Worm (Caenorhabditis elegans) whole organism, L1 larva: ENCODE results near the gene ZK353.3.

Experiments
- C34B4.2 ChIP-seq: sonication (generic microtip); optimal IDR thresholded peaks from 2 replicates; lab custom pipeline; 2017; ENCODE audit warnings: mild to moderate bottlenecking, missing genetic modification characterization, missing compliant biosample characterization
- F16B12.6 ChIP-seq: fragments of 150-350 bp; optimal IDR thresholded peaks from 2 replicates; lab custom pipeline; 2014; ENCODE audit warnings: missing biosample characterization, missing genetic modification characterization
- Y116A8C.19 ChIP-seq: sonication (generic microtip); optimal IDR thresholded peaks from 2 replicates; lab custom pipeline; 2016; ENCODE audit warnings: missing compliant biosample characterization, missing genetic modification characterization, borderline replicate concordance
- alr-1 ChIP-seq: fragments of 200-800 bp; sonication (Bioruptor generic); optimal IDR thresholded peaks from 2 replicates; lab custom pipeline; 2018; ENCODE audit warnings: borderline replicate concordance, mild to moderate bottlenecking, missing genetic modification characterization, missing compliant biosample characterization
- aly-2 ChIP-seq: fragments of 150-350 bp; optimal IDR thresholded peaks from 2 replicates; lab custom pipeline; 2014; ENCODE audit warnings: missing biosample characterization, missing genetic modification characterization
- blmp-1 ChIP-seq: fragments of 150-350 bp; optimal IDR thresholded peaks from 2 replicates; lab custom pipeline; 2014; ENCODE audit warnings: missing biosample characterization, missing genetic modification characterization
- ceh-63 ChIP-seq: fragments of 200-800 bp; sonication (Bioruptor generic); optimal IDR thresholded peaks from 2 replicates; lab custom pipeline; 2018; ENCODE audit warnings: mild to moderate bottlenecking, missing genetic modification characterization, missing compliant biosample characterization
- ceh-8 ChIP-seq: fragments of 200-800 bp; sonication (Bioruptor generic); optimal IDR thresholded peaks from 2 replicates; lab custom pipeline; 2018; ENCODE audit warnings: mild to moderate bottlenecking, missing genetic modification characterization, moderate library complexity, missing compliant biosample characterization
- ceh-82 ChIP-seq, 3 experiments: fragments of 150-350 bp in 1 of 3; sonication (generic microtip) in 2 of 3; optimal IDR thresholded peaks; 2 replicates each; lab custom pipeline; 2014 to 2017; ENCODE audit warnings: missing biosample characterization in 3 of 3, missing genetic modification characterization in 3 of 3
- dpl-1 ChIP-seq, 3 experiments: fragments of 150-350 bp in 2 of 3; sonication (generic microtip) in 1 of 3; optimal IDR thresholded peaks; 2 replicates each; lab custom pipeline; 2014 to 2017; ENCODE audit warnings: missing biosample characterization in 3 of 3, missing genetic modification characterization in 3 of 3, missing genetic modification reagents in 3 of 3
- egl-13 ChIP-seq: sonication (generic microtip); optimal IDR thresholded peaks from 2 replicates; lab custom pipeline; 2016; ENCODE audit warnings: missing genotype, missing genetic modification reagents, missing genetic modification characterization, missing compliant biosample characterization
- elt-2 ChIP-seq: sonication (generic microtip); optimal IDR thresholded peaks from 2 replicates; lab custom pipeline; 2016; ENCODE audit warnings: missing genetic modification characterization, mild to moderate bottlenecking, inconsistent platforms, missing compliant biosample characterization, missing genetic modification reagents
- elt-3 ChIP-seq, 6 experiments: fragments of 150-350 bp in 1 of 6; sonication (generic microtip); optimal IDR thresholded peaks; 2 replicates each; lab custom pipeline; 2017 to 2018; ENCODE audit warnings: missing biosample characterization in 6 of 6, missing genetic modification characterization in 6 of 6, inconsistent platforms in 1 of 6
- ets-5 ChIP-seq: fragments of 200-800 bp; sonication (Bioruptor generic); IDR thresholded peaks from 2 replicates; pipeline ENCODE4 v1.3.6; 2022; ENCODE audit warnings: missing genetic modification characterization, missing compliant biosample characterization
- fkh-4 ChIP-seq: sonication (generic microtip); optimal IDR thresholded peaks from 2 replicates; lab custom pipeline; 2016; ENCODE audit warnings: missing compliant biosample characterization, missing genetic modification characterization, borderline replicate concordance
- fkh-8 ChIP-seq: sonication (generic microtip); optimal IDR thresholded peaks from 2 replicates; lab custom pipeline; 2016; ENCODE audit warnings: mild to moderate bottlenecking, missing genetic modification characterization, missing compliant biosample characterization
- grh-1 ChIP-seq: fragments of 200-800 bp; sonication (Bioruptor generic); IDR thresholded peaks from 2 replicates; pipeline ENCODE4 v1.3.6; 2022; ENCODE audit warnings: missing genetic modification reagents, missing genetic modification characterization, missing compliant biosample characterization
- irx-1 ChIP-seq: sonication (generic microtip); optimal IDR thresholded peaks from 2 replicates; lab custom pipeline; 2016; ENCODE audit warnings: missing genetic modification characterization, missing compliant biosample characterization
- lin-13 ChIP-seq: fragments of 150-350 bp; optimal IDR thresholded peaks from 2 replicates; lab custom pipeline; 2014; ENCODE audit warnings: missing biosample characterization, missing genetic modification reagents, missing genetic modification characterization
- lin-14 ChIP-seq: fragments of 200-800 bp; sonication (Bioruptor generic); optimal IDR thresholded peaks from 2 replicates; lab custom pipeline; 2018; ENCODE audit warnings: mild to moderate bottlenecking, missing genetic modification characterization, moderate library complexity, missing compliant biosample characterization
- lin-35 ChIP-seq, 2 experiments: fragments of 150-350 bp; optimal IDR thresholded peaks; 2 replicates each; lab custom pipeline; 2014; ENCODE audit warnings: missing biosample characterization in 2 of 2, missing genetic modification characterization in 2 of 2, missing genetic modification reagents in 2 of 2
- lin-39 ChIP-seq: fragments of 150-350 bp; optimal IDR thresholded peaks from 2 replicates; lab custom pipeline; 2014; ENCODE audit warnings: missing biosample characterization, missing genetic modification reagents, missing genetic modification characterization
- lir-3 ChIP-seq: sonication (generic microtip); optimal IDR thresholded peaks from 2 replicates; lab custom pipeline; 2016; ENCODE audit warnings: mild to moderate bottlenecking, missing genetic modification characterization, moderate library complexity, missing compliant biosample characterization; ENCODE audit not compliant: poor library complexity
- lsy-2 ChIP-seq, 2 experiments: fragments of 150-350 bp; optimal IDR thresholded peaks; 2 replicates each; lab custom pipeline; 2014; ENCODE audit warnings: missing biosample characterization in 2 of 2, missing genetic modification characterization in 2 of 2
- mdl-1 ChIP-seq, 2 experiments: fragments of 150-350 bp; optimal IDR thresholded peaks; 2 replicates each; lab custom pipeline; 2014 to 2017; ENCODE audit warnings: missing biosample characterization in 2 of 2, missing genetic modification characterization in 2 of 2, inconsistent platforms in 1 of 2
- mep-1 ChIP-seq: fragments of 150-350 bp; optimal IDR thresholded peaks from 2 replicates; lab custom pipeline; 2014; ENCODE audit warnings: missing biosample characterization, missing genetic modification characterization
- nhr-11 ChIP-seq: fragments of 150-350 bp; optimal IDR thresholded peaks from 2 replicates; lab custom pipeline; 2014; ENCODE audit warnings: missing biosample characterization, missing genetic modification characterization
- nhr-19 ChIP-seq: fragments of 200-800 bp; sonication (Bioruptor generic); conservative IDR thresholded peaks from 2 replicates; pipeline ENCODE4 v1.3.6; 2022; ENCODE audit warnings: missing genetic modification characterization, missing compliant biosample characterization
- nhr-20 ChIP-seq: sonication (generic microtip); optimal IDR thresholded peaks from 2 replicates; lab custom pipeline; 2016; ENCODE audit warnings: mild to moderate bottlenecking, missing genetic modification characterization, missing compliant biosample characterization
- nhr-237 ChIP-seq: fragments of 150-350 bp; optimal IDR thresholded peaks from 2 replicates; lab custom pipeline; 2014; ENCODE audit warnings: missing biosample characterization, missing genetic modification characterization
- nhr-28 ChIP-seq: fragments of 150-350 bp; optimal IDR thresholded peaks from 2 replicates; lab custom pipeline; 2014; ENCODE audit warnings: missing biosample characterization, missing genetic modification characterization
- nhr-47 ChIP-seq: sonication (generic microtip); optimal IDR thresholded peaks from 2 replicates; lab custom pipeline; 2016; ENCODE audit warnings: mild to moderate bottlenecking, missing genetic modification characterization, moderate library complexity, missing compliant biosample characterization
- nhr-71 ChIP-seq: sonication (generic microtip); optimal IDR thresholded peaks from 2 replicates; lab custom pipeline; 2016; ENCODE audit warnings: mild to moderate bottlenecking, missing genetic modification characterization, moderate library complexity, missing compliant biosample characterization
- nhr-77 ChIP-seq: fragments of 150-350 bp; optimal IDR thresholded peaks from 2 replicates; lab custom pipeline; 2014; ENCODE audit warnings: missing biosample characterization, missing genetic modification characterization
- nhr-84 ChIP-seq: sonication (generic microtip); optimal IDR thresholded peaks from 2 replicates; lab custom pipeline; 2017; ENCODE audit warnings: missing biosample characterization, missing genetic modification characterization
- nhr-85 ChIP-seq: sonication (generic microtip); peaks from one replicate; lab custom pipeline; 2016; ENCODE audit warnings: missing genetic modification characterization, inconsistent platforms, missing compliant biosample characterization
- nhr-90 ChIP-seq: sonication (generic microtip); optimal IDR thresholded peaks from 2 replicates; lab custom pipeline; 2016; ENCODE audit warnings: mild to moderate bottlenecking, missing genetic modification characterization, missing compliant biosample characterization; ENCODE audit not compliant: poor library complexity
- pax-3 ChIP-seq: fragments of 200-800 bp; sonication (Bioruptor generic); optimal IDR thresholded peaks from 2 replicates; lab custom pipeline; 2018; ENCODE audit warnings: mild to moderate bottlenecking, missing genetic modification characterization, moderate library complexity, missing compliant biosample characterization
- pqm-1 ChIP-seq: sonication (generic microtip); optimal IDR thresholded peaks from 3 replicates; lab custom pipeline; 2017; ENCODE audit warnings: missing biosample characterization, missing genetic modification characterization
- rnt-1 ChIP-seq: sonication (generic microtip); optimal IDR thresholded peaks from 2 replicates; lab custom pipeline; 2016; ENCODE audit warnings: mild to moderate bottlenecking, missing genetic modification characterization, moderate library complexity, missing compliant biosample characterization
- skn-1 ChIP-seq: fragments of 150-350 bp; optimal IDR thresholded peaks from 2 replicates; lab custom pipeline; 2014; ENCODE audit warnings: missing biosample characterization, missing genetic modification characterization
- snpc-4 ChIP-seq: fragments of 150-350 bp; optimal IDR thresholded peaks from 2 replicates; lab custom pipeline; 2014; ENCODE audit warnings: missing biosample characterization, missing genetic modification characterization
- snu-23 ChIP-seq: sonication (generic microtip); optimal IDR thresholded peaks from 2 replicates; lab custom pipeline; 2016; ENCODE audit warnings: missing genetic modification characterization, missing compliant biosample characterization
- sox-4 ChIP-seq: sonication (generic microtip); optimal IDR thresholded peaks from 2 replicates; lab custom pipeline; 2016; ENCODE audit warnings: missing genetic modification characterization, missing compliant biosample characterization
- sptf-1 ChIP-seq: fragments of 150-350 bp; optimal IDR thresholded peaks from 2 replicates; lab custom pipeline; 2014; ENCODE audit warnings: missing biosample characterization, missing genetic modification characterization
- swsn-7 ChIP-seq: sonication (generic microtip); optimal IDR thresholded peaks from 2 replicates; lab custom pipeline; 2016; ENCODE audit warnings: missing genetic modification characterization, missing compliant biosample characterization
- tbx-2 ChIP-seq: sonication (generic microtip); optimal IDR thresholded peaks from 2 replicates; lab custom pipeline; 2016; ENCODE audit warnings: missing genetic modification characterization, missing compliant biosample characterization
- tlp-1 ChIP-seq: fragments of 150-350 bp; optimal IDR thresholded peaks from 2 replicates; lab custom pipeline; 2014; ENCODE audit warnings: missing biosample characterization, missing genetic modification characterization
- unc-62 ChIP-seq: fragments of 150-350 bp; optimal IDR thresholded peaks from 2 replicates; lab custom pipeline; 2014; ENCODE audit warnings: missing biosample characterization, missing genetic modification reagents, missing genetic modification characterization
- unc-86 ChIP-seq: sonication (generic microtip); optimal IDR thresholded peaks from 2 replicates; lab custom pipeline; 2016; ENCODE audit warnings: missing genetic modification characterization, missing compliant biosample characterization
- xbp-1 ChIP-seq: sonication (generic microtip); optimal IDR thresholded peaks from 2 replicates; lab custom pipeline; 2016; ENCODE audit warnings: missing genetic modification characterization, missing compliant biosample characterization
- zip-4 ChIP-seq: fragments of 200-800 bp; sonication (Bioruptor generic); optimal IDR thresholded peaks from 2 replicates; lab custom pipeline; 2018; ENCODE audit warnings: mild to moderate bottlenecking, missing genetic modification characterization, moderate library complexity, missing compliant biosample characterization
- ztf-11 ChIP-seq, 2 experiments: sonication (generic microtip); optimal IDR thresholded peaks; 2 replicates each; lab custom pipeline; 2016 to 2017; ENCODE audit warnings: missing genetic modification characterization in 2 of 2, missing biosample characterization in 1 of 2, missing compliant biosample characterization in 1 of 2

Gene ZK353.3

DNA sequence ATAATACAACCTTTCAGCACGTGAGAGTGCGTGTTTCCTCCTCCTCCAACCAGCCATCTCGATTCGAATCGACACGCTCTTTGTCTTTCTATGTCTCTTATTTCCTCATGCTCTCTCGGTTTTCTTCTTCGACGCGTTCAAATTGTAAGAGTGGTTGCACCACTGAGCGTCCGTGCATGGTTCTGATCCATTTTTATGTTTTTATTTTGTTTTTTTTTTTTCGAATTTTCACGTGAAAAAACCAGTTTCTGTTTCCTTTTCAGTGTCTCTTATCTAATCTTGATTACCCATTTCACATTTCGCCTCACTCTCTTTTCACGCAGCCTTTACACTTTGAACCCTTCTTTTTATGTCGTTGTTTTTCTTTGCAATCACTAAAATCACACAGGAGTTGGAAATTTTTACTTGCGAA lies 24.9 kb upstream of the ZK353.3 start:
- no peak; the same call in 1 of the 2 replicates for TF ChIP-seq nhr-19
- TF ChIP-seq alr-1 (tag; lab: Kevin White, UChicago), result no peak
- no peak for TF ChIP-seq unc-62 (GFP tag; lab: Kevin White, UChicago)
- TF ChIP-seq zip-4 (GFP tag; lab: Kevin White, UChicago), result no peak
- no peak for TF ChIP-seq nhr-11
- TF ChIP-seq F16B12.6, result no peak
- TF ChIP-seq nhr-77, result no peak
- TF ChIP-seq rnt-1, result peak; percentile 4
- peak; percentile 19 to 35 for TF ChIP-seq lin-35 (GFP tag; optimal IDR thresholded peaks at IDR 0.05; lab: Kevin White, UChicago)
- peak; percentile 13 for TF ChIP-seq tbx-2
- no peak for TF ChIP-seq nhr-84 (tag; lab: Kevin White, UChicago)
- TF ChIP-seq lsy-2 (tag; optimal IDR thresholded peaks at IDR 0.05; lab: Kevin White, UChicago), result peak; percentile 7 to 27
- TF ChIP-seq grh-1, result peak; percentile 72
- TF ChIP-seq fkh-8 (tag; lab: Kevin White, UChicago), result no peak
- no peak for TF ChIP-seq nhr-47 (tag; lab: Kevin White, UChicago)
- peak; percentile 53 for TF ChIP-seq nhr-20 (tag; lab: Kevin White, UChicago)
- TF ChIP-seq lin-13, result no peak
- peak; percentile 23 for TF ChIP-seq xbp-1 (tag; lab: Kevin White, UChicago)
- peak; percentile 16 for TF ChIP-seq mep-1 (tag; lab: Kevin White, UChicago)
- peak in 4 of 6 experiments; percentile 53 to 91 (median 72) for TF ChIP-seq elt-3 (tag; optimal IDR thresholded peaks at IDR 0.05; lab: Kevin White, UChicago)
- TF ChIP-seq elt-2, result peak; percentile 46
- TF ChIP-seq pax-3 (tag; lab: Kevin White, UChicago), result no peak
- no peak for TF ChIP-seq C34B4.2
- TF ChIP-seq unc-86 (tag; lab: Kevin White, UChicago), result no peak
- peak; percentile 56 for TF ChIP-seq nhr-71 (tag; lab: Kevin White, UChicago)
- peak in 1 of 2 experiments; percentile 74 for TF ChIP-seq mdl-1 (tag; optimal IDR thresholded peaks at IDR 0.05; lab: Kevin White, UChicago)
- TF ChIP-seq Y116A8C.19 (tag; lab: Kevin White, UChicago), result no peak
- no peak for TF ChIP-seq aly-2
- TF ChIP-seq ceh-63, result no peak
- peak; percentile 78 for TF ChIP-seq lin-14 (GFP tag; lab: Kevin White, UChicago)
- peak in 1 of 3 experiments; percentile 8 for TF ChIP-seq ceh-82 (tag; optimal IDR thresholded peaks at IDR 0.05; lab: Kevin White, UChicago)
- TF ChIP-seq sptf-1 (tag; lab: Kevin White, UChicago), result no peak
- TF ChIP-seq egl-13 (tag; lab: Kevin White, UChicago), result no peak
- TF ChIP-seq skn-1 (tag; lab: Kevin White, UChicago), result no peak
- TF ChIP-seq swsn-7 (tag; lab: Kevin White, UChicago), result no peak
- TF ChIP-seq ceh-8 (GFP tag; lab: Kevin White, UChicago), result no peak
- no peak for TF ChIP-seq tlp-1 (tag; lab: Kevin White, UChicago)
- TF ChIP-seq blmp-1 (tag; lab: Kevin White, UChicago), result peak; percentile 76
- TF ChIP-seq nhr-237 (tag; lab: Kevin White, UChicago), result no peak
- TF ChIP-seq ets-5 (GFP tag; lab: Robert Waterston, UW), result no peak
- TF ChIP-seq irx-1 (tag; lab: Kevin White, UChicago), result no peak
- TF ChIP-seq fkh-4 (tag; lab: Kevin White, UChicago), result no peak
- TF ChIP-seq nhr-90 (tag; lab: Kevin White, UChicago), result peak; percentile 40
- TF ChIP-seq snpc-4, result no peak
- no peak for TF ChIP-seq nhr-28
- TF ChIP-seq dpl-1 (GFP tag; optimal IDR thresholded peaks at IDR 0.05; lab: Kevin White, UChicago), result peak in 1 of 3 experiments; percentile 17
- no peak for TF ChIP-seq pqm-1 (tag; lab: Kevin White, UChicago)
- TF ChIP-seq lir-3 (tag; lab: Kevin White, UChicago), result no peak
- peak; percentile 60 for TF ChIP-seq snu-23
- peak; percentile 91 for TF ChIP-seq nhr-85 (tag; lab: Kevin White, UChicago)
- no peak for TF ChIP-seq ztf-11 (tag; optimal IDR thresholded peaks at IDR 0.05; lab: Kevin White, UChicago)
- TF ChIP-seq sox-4, result no peak
- TF ChIP-seq lin-39 (tag; lab: Kevin White, UChicago), result no peak
